Worm (Caenorhabditis elegans): Measurements from ENCODE around the gene rnp-4.

DNA sequence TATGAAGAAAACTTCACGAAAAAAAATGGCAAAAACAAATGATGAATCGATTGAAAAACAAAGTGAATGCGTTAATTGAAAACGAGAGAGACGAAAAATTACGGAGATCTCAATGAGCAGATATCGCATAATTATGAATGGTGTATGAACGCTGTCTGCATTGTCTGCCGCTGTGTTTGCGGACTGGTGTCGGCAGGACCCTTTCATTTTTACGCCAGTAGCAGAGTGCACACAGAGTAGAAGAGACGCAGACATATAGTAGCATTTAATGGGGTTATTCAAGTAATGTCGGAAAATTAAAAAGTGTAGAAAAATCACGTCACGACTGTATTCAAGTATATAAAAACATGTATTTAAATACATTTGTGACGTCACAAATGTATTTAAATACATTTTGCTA, 25.3 kb upstream of the rnp-4 start:
- TF ChIP-seq elt-1 (tag; optimal IDR thresholded peaks at IDR 0.05; ENCODE audit: borderline replicate concordance, insufficient read depth) (no peak), elt-3 (tag; optimal IDR thresholded peaks at IDR 0.05) (no peak), unc-62 (GFP tag; optimal IDR thresholded peaks at IDR 0.05) (no peak), mep-1 (tag; optimal IDR thresholded peaks at IDR 0.05) (peak; percentile 38), nhr-237 (tag; optimal IDR thresholded peaks at IDR 0.05) (no peak)

Data from whole organism, mixed stage, embryonic.